Fruit fly (Drosophila melanogaster) whole organism, embryonic: Measurements from ENCODE around the gene CG18661.

Experiments used
- Abd-B ChIP-seq: fragments of 200-800 bp; sonication (Bioruptor generic); optimal IDR thresholded peaks from 2 replicates; lab custom pipeline; 2018; ENCODE audit warnings: missing biosample characterization, mild to moderate bottlenecking, missing genetic modification characterization, moderate library complexity
- Bdp1 ChIP-seq: fragments of 200-800 bp; sonication (Bioruptor generic); optimal IDR thresholded peaks from 3 replicates; lab custom pipeline; 2016; ENCODE audit warnings: missing biosample characterization, missing genetic modification characterization
- CG10543 ChIP-seq: fragments of 200-800 bp; sonication (Bioruptor generic); optimal IDR thresholded peaks from 3 replicates; lab custom pipeline; 2017; ENCODE audit warnings: missing biosample characterization, mild to moderate bottlenecking, missing genetic modification characterization, moderate library complexity
- CG11247 ChIP-seq: fragments of 200-800 bp; sonication (Bioruptor generic); IDR thresholded peaks from 2 replicates; pipeline ENCODE4 v1.3.6; 2022; ENCODE audit warnings: missing biosample characterization, missing genetic modification characterization
- CG11504 ChIP-seq: fragments of 200-800 bp; sonication (Bioruptor generic); optimal IDR thresholded peaks from 3 replicates; lab custom pipeline; 2019; ENCODE audit warnings: missing biosample characterization, mild to moderate bottlenecking, missing genetic modification characterization, moderate library complexity
- CG12391 ChIP-seq: fragments of 200-800 bp; sonication (Bioruptor generic); optimal IDR thresholded peaks from 3 replicates; lab custom pipeline; 2018; ENCODE audit warnings: missing biosample characterization, mild to moderate bottlenecking, missing genetic modification characterization, moderate library complexity
- CG12659 ChIP-seq: fragments of 200-800 bp; sonication (Bioruptor generic); optimal IDR thresholded peaks from 3 replicates; lab custom pipeline; 2017; ENCODE audit warnings: mild to moderate bottlenecking, missing biosample characterization, missing genetic modification reagents, missing genetic modification characterization
- CG15011 ChIP-seq: fragments of 200-800 bp; sonication (Bioruptor generic); optimal IDR thresholded peaks from 3 replicates; lab custom pipeline; 2018; ENCODE audit warnings: missing biosample characterization, mild to moderate bottlenecking, missing genetic modification characterization
- CG15269 ChIP-seq: fragments of 200-800 bp; sonication (Bioruptor generic); optimal IDR thresholded peaks from 2 replicates; lab custom pipeline; 2018; ENCODE audit warnings: missing biosample characterization, mild to moderate bottlenecking, missing genetic modification characterization, moderate library complexity
- CG15696 ChIP-seq: fragments of 200-800 bp; sonication (Bioruptor generic); optimal IDR thresholded peaks from 2 replicates; lab custom pipeline; 2019; ENCODE audit warnings: missing biosample characterization, mild to moderate bottlenecking, missing genetic modification characterization, moderate library complexity
- CG1602 ChIP-seq: fragments of 200-800 bp; sonication (Bioruptor generic); optimal IDR thresholded peaks from 3 replicates; lab custom pipeline; 2016; ENCODE audit warnings: missing biosample characterization, missing genetic modification characterization
- CG1647 ChIP-seq: fragments of 200-800 bp; sonication (Bioruptor generic); optimal IDR thresholded peaks from 3 replicates; lab custom pipeline; 2016; ENCODE audit warnings: missing biosample characterization, missing genetic modification characterization
- CG31365 ChIP-seq: fragments of 200-800 bp; sonication (Bioruptor generic); optimal IDR thresholded peaks from 2 replicates; lab custom pipeline; 2018; ENCODE audit warnings: missing biosample characterization, mild to moderate bottlenecking, missing genetic modification characterization
- CG32772 ChIP-seq: fragments of 200-800 bp; sonication (Bioruptor generic); IDR thresholded peaks from 2 replicates; pipeline ENCODE4 v1.3.6; 2022; ENCODE audit warnings: missing biosample characterization, missing genetic modification characterization
- CG33557 ChIP-seq: fragments of 200-800 bp; sonication (Bioruptor generic); optimal IDR thresholded peaks from 2 replicates; lab custom pipeline; 2019; ENCODE audit warnings: missing biosample characterization, mild to moderate bottlenecking, missing genetic modification characterization, moderate library complexity
- CG42726 ChIP-seq: fragments of 200-800 bp; sonication (Bioruptor generic); IDR thresholded peaks from 2 replicates; pipeline ENCODE4 v1.3.6; 2022; ENCODE audit warnings: missing biosample characterization, missing genetic modification characterization; ENCODE audit not compliant: partially characterized antibody
- CG6175 ChIP-seq: fragments of 200-800 bp; sonication (Bioruptor generic); IDR thresholded peaks from 3 replicates; pipeline ENCODE4 v1.3.6; 2022; ENCODE audit warnings: missing biosample characterization, missing genetic modification characterization
- CG7786 ChIP-seq: fragments of 200-800 bp; sonication (Bioruptor generic); optimal IDR thresholded peaks from 2 replicates; lab custom pipeline; 2016; ENCODE audit warnings: missing biosample characterization, missing genetic modification characterization
- CG9817 ChIP-seq: fragments of 200-800 bp; sonication (Bioruptor generic); optimal IDR thresholded peaks from 2 replicates; lab custom pipeline; 2018; ENCODE audit warnings: missing biosample characterization, mild to moderate bottlenecking, missing genetic modification characterization, moderate library complexity
- Chrac-16 ChIP-seq: fragments of 200-800 bp; sonication (Bioruptor generic); optimal IDR thresholded peaks from 3 replicates; lab custom pipeline; 2016; ENCODE audit warnings: missing biosample characterization, missing genetic modification characterization
- CoRest ChIP-seq: fragments of 200-800 bp; sonication (Bioruptor generic); optimal IDR thresholded peaks from 3 replicates; lab custom pipeline; 2018; ENCODE audit warnings: missing biosample characterization, mild to moderate bottlenecking, missing genetic modification characterization, moderate library complexity
- D ChIP-seq, 2 experiments: fragments of 200-800 bp in 1 of 2; fragments of >200 bp in 1 of 2; sonication (Bioruptor generic) in 1 of 2; optimal IDR thresholded peaks; 2 replicates in 1 of 2; 3 replicates in 1 of 2; lab custom pipeline; 2017; ENCODE audit warnings: mild to moderate bottlenecking in 1 of 2, missing biosample characterization in 1 of 2, missing genetic modification characterization in 1 of 2, missing genetic modification reagents in 1 of 2
- Dad ChIP-seq: fragments of 200-800 bp; sonication (Bioruptor generic); optimal IDR thresholded peaks from 3 replicates; lab custom pipeline; 2016; ENCODE audit warnings: missing biosample characterization, missing genetic modification characterization
- E2f2 ChIP-seq: fragments of 200-800 bp; sonication (Bioruptor generic); IDR thresholded peaks from 2 replicates; pipeline ENCODE4 v1.3.6; 2022; ENCODE audit warnings: missing biosample characterization, missing genetic modification characterization
- H2.0 ChIP-seq: fragments of 200-800 bp; sonication (Bioruptor generic); IDR thresholded peaks from 2 replicates; pipeline ENCODE4 v1.3.6; 2022; ENCODE audit warnings: missing biosample characterization, missing genetic modification characterization
- HHEX ChIP-seq: fragments of 200-800 bp; sonication (Bioruptor generic); optimal IDR thresholded peaks from 3 replicates; lab custom pipeline; 2017; ENCODE audit warnings: missing biosample characterization, mild to moderate bottlenecking, missing genetic modification characterization, missing genetic modification reagents
- HLH54F ChIP-seq: fragments of 200-800 bp; sonication (Bioruptor generic); optimal IDR thresholded peaks from 3 replicates; lab custom pipeline; 2016; ENCODE audit warnings: missing biosample characterization, missing genetic modification characterization
- HLHmδ ChIP-seq: fragments of 200-800 bp; sonication (Bioruptor generic); optimal IDR thresholded peaks from 2 replicates; lab custom pipeline; 2018; ENCODE audit warnings: missing biosample characterization, mild to moderate bottlenecking, missing genetic modification characterization, moderate library complexity
- Hr78 ChIP-seq, 2 experiments: fragments of 200-800 bp in 1 of 2; fragments of >200 bp in 1 of 2; sonication (Bioruptor generic) in 1 of 2; optimal IDR thresholded peaks; 2 replicates each; lab custom pipeline; 2017 to 2019; ENCODE audit warnings: missing biosample characterization in 2 of 2, missing genetic modification characterization in 2 of 2, mild to moderate bottlenecking in 1 of 2, moderate library complexity in 1 of 2
- Sox102F ChIP-seq: fragments of 200-800 bp; sonication (Bioruptor generic); optimal IDR thresholded peaks from 2 replicates; lab custom pipeline; 2018; ENCODE audit warnings: missing biosample characterization, mild to moderate bottlenecking, missing genetic modification characterization, moderate library complexity
- ci ChIP-seq: fragments of 200-800 bp; sonication (Bioruptor generic); IDR thresholded peaks from 3 replicates; pipeline ENCODE4 v1.3.6; 2022; ENCODE audit warnings: missing biosample characterization, missing genetic modification characterization
- corto ChIP-seq: fragments of 200-800 bp; sonication (Bioruptor generic); optimal IDR thresholded peaks from 2 replicates; lab custom pipeline; 2016; ENCODE audit warnings: missing biosample characterization, mild to moderate bottlenecking, missing genetic modification characterization, moderate library complexity
- da ChIP-seq: fragments of 200-800 bp; sonication (Bioruptor generic); optimal IDR thresholded peaks from 2 replicates; lab custom pipeline; 2016; ENCODE audit warnings: missing biosample characterization, missing genetic modification characterization
- gsb ChIP-seq: fragments of 200-800 bp; sonication (Bioruptor generic); IDR thresholded peaks from 2 replicates; pipeline ENCODE4 v1.3.6; 2022; ENCODE audit warnings: missing biosample characterization, missing genetic modification characterization
- jing ChIP-seq: fragments of 200-800 bp; sonication (Bioruptor generic); optimal IDR thresholded peaks from 2 replicates; lab custom pipeline; 2018; ENCODE audit warnings: missing biosample characterization, mild to moderate bottlenecking, missing genetic modification characterization
- knrl ChIP-seq: fragments of 200-800 bp; sonication (Bioruptor generic); IDR thresholded peaks from 3 replicates; pipeline ENCODE4 v1.3.6; 2022; ENCODE audit warnings: missing biosample characterization, missing genetic modification characterization; ENCODE audit not compliant: partially characterized antibody
- nmo ChIP-seq: fragments of 200-800 bp; sonication (Bioruptor generic); optimal IDR thresholded peaks from 2 replicates; lab custom pipeline; 2018; ENCODE audit warnings: missing biosample characterization, mild to moderate bottlenecking, missing genetic modification characterization, moderate library complexity
- pb ChIP-seq: fragments of 200-800 bp; sonication (Bioruptor generic); optimal IDR thresholded peaks from 3 replicates; lab custom pipeline; 2016; ENCODE audit warnings: missing biosample characterization, missing genetic modification characterization
- prd ChIP-seq, 3 experiments: fragments of >200 bp in 2 of 3; fragments of 200-800 bp in 1 of 3; sonication (Bioruptor generic) in 1 of 3; optimal IDR thresholded peaks in 2 of 3; IDR thresholded peaks in 1 of 3; 2 replicates in 2 of 3; 3 replicates in 1 of 3; pipeline versions ENCODE4 v1.3.6 to Lab custom; 2017 to 2022; ENCODE audit warnings: missing biosample characterization in 1 of 3, missing genetic modification characterization in 1 of 3
- row ChIP-seq: fragments of 200-800 bp; sonication (Bioruptor generic); IDR thresholded peaks from 3 replicates; pipeline ENCODE4 v1.3.6; 2022; ENCODE audit warnings: missing biosample characterization, missing genetic modification characterization
- scrt ChIP-seq: fragments of 200-800 bp; sonication (Bioruptor generic); optimal IDR thresholded peaks from 2 replicates; lab custom pipeline; 2018; ENCODE audit warnings: missing biosample characterization, mild to moderate bottlenecking, missing genetic modification characterization, moderate library complexity
- shn ChIP-seq: fragments of 200-800 bp; sonication (Bioruptor generic); optimal IDR thresholded peaks from 3 replicates; lab custom pipeline; 2016; ENCODE audit warnings: missing biosample characterization, missing genetic modification characterization
- sima ChIP-seq: fragments of 200-800 bp; sonication (Bioruptor generic); optimal IDR thresholded peaks from 2 replicates; lab custom pipeline; 2016; ENCODE audit warnings: missing biosample characterization, missing genetic modification characterization
- sna ChIP-seq: fragments of 200-800 bp; sonication (Bioruptor generic); IDR thresholded peaks from 2 replicates; pipeline ENCODE4 v1.3.6; 2022; ENCODE audit warnings: missing biosample characterization, missing genetic modification characterization; ENCODE audit not compliant: partially characterized antibody
- sug ChIP-seq: fragments of 200-800 bp; optimal IDR thresholded peaks from 2 replicates; lab custom pipeline; 2019; ENCODE audit warnings: missing biosample characterization, mild to moderate bottlenecking, missing genetic modification characterization, moderate library complexity
- unpg ChIP-seq: fragments of 200-800 bp; sonication (Bioruptor generic); optimal IDR thresholded peaks from 3 replicates; lab custom pipeline; 2018; ENCODE audit warnings: missing biosample characterization, mild to moderate bottlenecking, missing genetic modification characterization, moderate library complexity
- yki ChIP-seq: fragments of >200 bp; optimal IDR thresholded peaks from 3 replicates; lab custom pipeline; 2018
- zen ChIP-seq: fragments of 200-800 bp; sonication (Bioruptor generic); optimal IDR thresholded peaks from 3 replicates; lab custom pipeline; 2018; ENCODE audit warnings: missing biosample characterization, mild to moderate bottlenecking, missing genetic modification characterization, moderate library complexity

The CG18661 gene

DNA sequence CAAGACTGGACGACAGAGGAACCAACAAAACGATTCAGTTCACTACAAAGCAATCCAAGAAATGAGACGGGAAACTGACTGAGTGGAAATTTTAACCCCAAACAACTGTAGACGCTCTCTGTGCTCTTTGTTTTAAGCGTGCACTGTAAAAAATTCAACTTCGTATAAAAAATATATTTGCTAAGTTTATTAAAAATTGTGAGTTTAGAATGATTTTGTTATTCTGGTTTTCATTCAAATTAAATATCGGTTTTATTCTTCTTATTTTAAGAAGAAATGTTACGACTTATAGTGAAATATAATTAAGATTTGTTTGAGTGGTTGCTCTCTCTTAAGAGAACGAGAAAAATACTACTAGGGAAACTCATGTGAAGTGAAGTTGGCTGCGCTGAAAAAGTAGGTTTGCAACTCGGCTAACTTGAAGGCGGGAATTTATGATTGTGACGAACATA, 39.3 kb upstream of the CG18661 start (continued):
- TF ChIP-seq pb, result peak; percentile 80
- TF ChIP-seq CG9817 (tag; lab: Kevin White, UChicago), result peak; percentile 80
- TF ChIP-seq CG31365, result peak; percentile 63
- TF ChIP-seq scrt (GFP tag; lab: Kevin White, UChicago), result peak; percentile 83
- TF ChIP-seq D (optimal IDR thresholded peaks at IDR 0.05; lab: Kevin White, UChicago), result no peak
- peak; percentile 90 for TF ChIP-seq D (GFP tag; optimal IDR thresholded peaks at IDR 0.05; lab: Kevin White, UChicago)
- peak; percentile 98 for TF ChIP-seq H2.0 (GFP tag; lab: Robert Waterston, UW)
- peak; percentile 75 for TF ChIP-seq shn
- peak; percentile 86 for TF ChIP-seq HHEX (GFP tag; lab: Kevin White, UChicago)
- peak; percentile 99 for TF ChIP-seq Sox102F (GFP tag; lab: Kevin White, UChicago)
- TF ChIP-seq E2f2 (GFP tag; lab: Robert Waterston, UW), result peak; percentile 98
- TF ChIP-seq knrl (GFP tag; lab: Robert Waterston, UW), result no peak
- TF ChIP-seq CG1647 (GFP tag; lab: Kevin White, UChicago), result peak; percentile 77
- TF ChIP-seq CG1602 (GFP tag; lab: Kevin White, UChicago), result peak; percentile 94
- peak; percentile 81 for TF ChIP-seq Dad (GFP tag; lab: Kevin White, UChicago)
- peak; percentile 93 for TF ChIP-seq CG12659 (GFP tag; lab: Kevin White, UChicago)
- peak; percentile 86 for TF ChIP-seq Abd-B (GFP tag; lab: Kevin White, UChicago)
- TF ChIP-seq Hr78 (GFP tag; optimal IDR thresholded peaks at IDR 0.05; lab: Kevin White, UChicago), result peak in 1 of 2 experiments; percentile 95
- peak; percentile 72 for TF ChIP-seq sug (tag; lab: Kevin White, UChicago)
- TF ChIP-seq sna (GFP tag; lab: Robert Waterston, UW), result peak; percentile 18; the same call in 1 of the 2 replicates
- no peak for TF ChIP-seq prd (optimal IDR thresholded peaks at IDR 0.05; lab: Kevin White, UChicago)
- TF ChIP-seq prd (GFP tag; IDR thresholded peaks at IDR 0.05; lab: Robert Waterston, UW), result peak; percentile 99
- no peak for TF ChIP-seq CG42726
- no peak for TF ChIP-seq corto
- peak; percentile 89 for TF ChIP-seq CG7786 (GFP tag; lab: Kevin White, UChicago)
- TF ChIP-seq gsb (GFP tag; lab: Robert Waterston, UW), result peak; percentile 91
- peak; percentile 98 for TF ChIP-seq CG32772
- TF ChIP-seq da (GFP tag; lab: Kevin White, UChicago), result peak; percentile 66
- TF ChIP-seq sima (GFP tag; lab: Kevin White, UChicago), result peak; percentile 83
- TF ChIP-seq CG15011 (GFP tag; lab: Kevin White, UChicago), result peak; percentile 83
- peak; percentile 67 for TF ChIP-seq CG10543 (GFP tag; lab: Kevin White, UChicago)
- TF ChIP-seq row (GFP tag; lab: Robert Waterston, UW), result peak; percentile 99
- TF ChIP-seq CoRest (tag; lab: Kevin White, UChicago), result peak; percentile 93
- TF ChIP-seq jing (GFP tag; lab: Kevin White, UChicago), result peak; percentile 91
- peak; percentile 77 for TF ChIP-seq HLHmδ (GFP tag; lab: Kevin White, UChicago)
- TF ChIP-seq ci (GFP tag; lab: Robert Waterston, UW), result peak; percentile 98
- peak; percentile 98 for TF ChIP-seq CG12391
- peak; percentile 94 for TF ChIP-seq CG11247 (GFP tag; lab: Robert Waterston, UW)
- TF ChIP-seq Bdp1 (GFP tag; lab: Kevin White, UChicago), result peak; percentile 79
- peak; percentile 93 for TF ChIP-seq zen
- peak; percentile 94 for TF ChIP-seq nmo
- peak; percentile 83 for TF ChIP-seq CG33557 (GFP tag; lab: Kevin White, UChicago)
- peak; percentile 94 for TF ChIP-seq CG6175 (GFP tag; lab: Robert Waterston, UW)
- peak; percentile 92 for TF ChIP-seq Chrac-16 (GFP tag; lab: Kevin White, UChicago)
- peak; percentile 95 for TF ChIP-seq unpg
- TF ChIP-seq CG11504 (tag; lab: Kevin White, UChicago), result peak; percentile 97
- peak; percentile 90 for TF ChIP-seq CG15269 (tag; lab: Kevin White, UChicago)
- TF ChIP-seq yki, result no peak
- peak; percentile 77 for TF ChIP-seq HLH54F (GFP tag; lab: Kevin White, UChicago)
- peak; percentile 83 for TF ChIP-seq CG15696 (tag; lab: Kevin White, UChicago)
